Fruit fly (Drosophila melanogaster) whole organism: Measurements from ENCODE around the gene Elp6.

Source experiments
- CG8478 ChIP-seq: fragments of >200 bp; optimal IDR thresholded peaks from 2 replicates; lab custom pipeline; 2018; ENCODE audit warnings: inconsistent platforms
- psq ChIP-seq: fragments of >200 bp; optimal IDR thresholded peaks from 2 replicates; lab custom pipeline; 2017
- usp ChIP-seq: fragments of >200 bp; optimal IDR thresholded peaks from 2 replicates; lab custom pipeline; 2017; ENCODE audit warnings: missing biosample characterization, missing genetic modification characterization, mixed read lengths

DNA sequence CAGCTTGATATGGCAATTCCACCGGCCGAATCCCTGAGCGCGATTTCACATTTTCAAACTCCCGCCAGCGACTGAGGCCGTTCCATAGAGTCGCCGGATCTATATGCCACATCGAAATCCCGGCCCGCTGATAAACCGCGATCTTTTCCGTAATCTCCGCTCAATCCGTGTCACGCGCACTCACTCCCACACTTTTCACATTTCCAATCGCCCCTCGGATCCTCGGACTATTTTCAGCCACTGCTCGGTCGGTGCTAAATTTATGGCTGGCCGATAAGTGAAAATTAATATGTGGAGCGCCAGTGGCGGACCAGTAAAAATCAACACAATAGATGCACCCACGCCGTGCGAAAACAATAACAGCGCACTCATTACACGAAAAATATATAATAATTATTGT, 26.3 kb upstream of the Elp6 start:
- no peak for TF ChIP-seq psq
- TF ChIP-seq CG8478 (lab: Kevin White, UChicago) = no peak
- TF ChIP-seq usp (GFP tag; lab: Kevin White, UChicago) = no peak
